Worm (Caenorhabditis elegans) whole organism, young adult: ENCODE data around the gene clc-9.

ENCODE experiments used
- B0035.1 ChIP-seq: sonication (generic microtip); optimal IDR thresholded peaks from 2 replicates; lab custom pipeline; 2016; ENCODE audit warnings: missing genetic modification characterization, mild to moderate bottlenecking, missing compliant biosample characterization, missing genotype, missing genetic modification reagents
- D2030.7 ChIP-seq: fragments of 200-800 bp; sonication (Bioruptor generic); IDR thresholded peaks from 2 replicates; pipeline ENCODE4 v1.3.6; 2022; ENCODE audit warnings: missing genetic modification reagents, missing genetic modification characterization, missing compliant biosample characterization
- F22D6.2 ChIP-seq: sonication (generic microtip); optimal IDR thresholded peaks from 2 replicates; lab custom pipeline; 2016; ENCODE audit warnings: mild to moderate bottlenecking, missing genetic modification characterization, missing compliant biosample characterization
- F39B2.1 ChIP-seq: fragments of 200-800 bp; sonication (Bioruptor generic); IDR thresholded peaks from 2 replicates; pipeline ENCODE4 v1.3.6; 2022; ENCODE audit warnings: missing genetic modification reagents, missing genetic modification characterization, missing compliant biosample characterization
- F52B5.7 ChIP-seq: sonication (generic microtip); optimal IDR thresholded peaks from 2 replicates; lab custom pipeline; 2016; ENCODE audit warnings: mild to moderate bottlenecking, missing genetic modification characterization, missing compliant biosample characterization
- F57A8.1 ChIP-seq: fragments of 200-800 bp; sonication (Bioruptor generic); optimal IDR thresholded peaks from 2 replicates; lab custom pipeline; 2018; ENCODE audit warnings: mild to moderate bottlenecking, missing genetic modification characterization, moderate library complexity, missing compliant biosample characterization
- ama-1 ChIP-seq, 3 experiments: fragments of 150-350 bp in 1 of 3; sonication (generic microtip) in 2 of 3; optimal IDR thresholded peaks; 2 replicates each; lab custom pipeline; 2014 to 2018; ENCODE audit warnings: missing biosample characterization in 2 of 3, missing genetic modification characterization in 2 of 3, missing genetic modification reagents in 2 of 3
- athp-1 ChIP-seq: sonication (generic microtip); optimal IDR thresholded peaks from 2 replicates; lab custom pipeline; 2017; ENCODE audit warnings: mild to moderate bottlenecking, missing genetic modification characterization, missing compliant biosample characterization
- attf-5 ChIP-seq: fragments of 200-800 bp; sonication (Bioruptor generic); optimal IDR thresholded peaks from 2 replicates; lab custom pipeline; 2018; ENCODE audit warnings: mild to moderate bottlenecking, missing genetic modification characterization, missing compliant biosample characterization
- ccch-3 ChIP-seq: fragments of 200-800 bp; sonication (Bioruptor generic); optimal IDR thresholded peaks from 2 replicates; lab custom pipeline; 2018; ENCODE audit warnings: mild to moderate bottlenecking, missing genetic modification characterization, missing compliant biosample characterization
- cebp-1 ChIP-seq, 2 experiments: fragments of 200-800 bp in 1 of 2; sonication (Bioruptor generic) in 1 of 2; sonication (generic microtip) in 1 of 2; IDR thresholded peaks in 1 of 2; optimal IDR thresholded peaks in 1 of 2; 2 replicates each; pipeline versions ENCODE4 v1.3.6 to Lab custom; 2017 to 2022; ENCODE audit warnings: missing compliant biosample characterization in 2 of 2, missing genetic modification characterization in 2 of 2, mild to moderate bottlenecking in 1 of 2, missing genetic modification reagents in 1 of 2, moderate library complexity in 1 of 2
- cebp-2 ChIP-seq: fragments of 200-800 bp; sonication (Bioruptor generic); IDR thresholded peaks from 2 replicates; pipeline ENCODE4 v1.3.6; 2022; ENCODE audit warnings: missing genetic modification characterization, missing compliant biosample characterization
- chd-7 ChIP-seq: sonication (generic microtip); optimal IDR thresholded peaks from 2 replicates; lab custom pipeline; 2016; ENCODE audit warnings: mild to moderate bottlenecking, missing genetic modification characterization, moderate library complexity, missing compliant biosample characterization
- die-1 ChIP-seq: sonication (generic microtip); optimal IDR thresholded peaks from 2 replicates; lab custom pipeline; 2016; ENCODE audit warnings: missing genotype, mild to moderate bottlenecking, missing genetic modification characterization, missing compliant biosample characterization
- dpl-1 ChIP-seq: fragments of 150-350 bp; optimal IDR thresholded peaks from 2 replicates; lab custom pipeline; 2014; ENCODE audit warnings: missing biosample characterization, missing genetic modification reagents, missing genetic modification characterization
- egl-44 ChIP-seq: fragments of 200-800 bp; sonication (Bioruptor generic); IDR thresholded peaks from 2 replicates; pipeline ENCODE4 v1.3.6; 2022; ENCODE audit warnings: missing genetic modification reagents, missing genetic modification characterization, missing compliant biosample characterization
- egrh-3 ChIP-seq: fragments of 200-800 bp; sonication (Bioruptor generic); IDR thresholded peaks from 2 replicates; pipeline ENCODE4 v1.3.6; 2022; ENCODE audit warnings: missing genetic modification reagents, missing genetic modification characterization, missing compliant biosample characterization
- him-1 ChIP-seq: sonication (generic microtip); optimal IDR thresholded peaks from 2 replicates; lab custom pipeline; 2016; ENCODE audit warnings: missing genotype, missing genetic modification reagents, missing genetic modification characterization, missing compliant biosample characterization
- hmg-1.2 ChIP-seq: fragments of 200-800 bp; sonication (Bioruptor generic); IDR thresholded peaks from 2 replicates; pipeline ENCODE4 v1.3.6; 2022; ENCODE audit warnings: missing genetic modification reagents, missing genetic modification characterization, missing compliant biosample characterization
- hmg-20 ChIP-seq: fragments of 200-800 bp; sonication (Bioruptor generic); IDR thresholded peaks from 2 replicates; pipeline ENCODE4 v1.3.6; 2022; ENCODE audit warnings: missing genetic modification reagents, missing genetic modification characterization, missing compliant biosample characterization
- lag-1 ChIP-seq: fragments of 200-800 bp; sonication (Bioruptor generic); IDR thresholded peaks from 2 replicates; pipeline ENCODE4 v1.3.6; 2022; ENCODE audit warnings: missing genetic modification reagents, missing genetic modification characterization, missing compliant biosample characterization
- let-607 ChIP-seq, 2 experiments: fragments of 200-800 bp in 1 of 2; sonication (Bioruptor generic) in 1 of 2; sonication (generic microtip) in 1 of 2; optimal IDR thresholded peaks; 2 replicates each; lab custom pipeline; 2016 to 2018; ENCODE audit warnings: mild to moderate bottlenecking in 2 of 2, missing compliant biosample characterization in 2 of 2, missing genetic modification characterization in 2 of 2, moderate library complexity in 2 of 2, missing genotype in 1 of 2
- lin-26 ChIP-seq: fragments of 200-800 bp; sonication (Bioruptor generic); IDR thresholded peaks from 2 replicates; pipeline ENCODE4 v1.3.6; 2022; ENCODE audit warnings: missing genetic modification reagents, missing genetic modification characterization, missing compliant biosample characterization
- madf-8 ChIP-seq: fragments of 200-800 bp; sonication (Bioruptor generic); conservative IDR thresholded peaks from 2 replicates; pipeline ENCODE4 v1.3.6; 2022; ENCODE audit warnings: missing genetic modification reagents, missing genetic modification characterization, missing compliant biosample characterization
- mcd-1 ChIP-seq: fragments of 200-800 bp; sonication (Bioruptor generic); IDR thresholded peaks from 2 replicates; pipeline ENCODE4 v1.3.6; 2022; ENCODE audit warnings: missing genetic modification reagents, missing genetic modification characterization, missing compliant biosample characterization
- nfya-1 ChIP-seq: sonication (generic microtip); optimal IDR thresholded peaks from 2 replicates; lab custom pipeline; 2017; ENCODE audit warnings: antibody characterized with exemption, missing compliant biosample characterization, missing genetic modification characterization, borderline replicate concordance; ENCODE audit not compliant: insufficient read depth
- nfya-2 ChIP-seq: fragments of 200-800 bp; sonication (Bioruptor generic); IDR thresholded peaks from 2 replicates; pipeline ENCODE4 v1.3.6; 2022; ENCODE audit warnings: missing genetic modification reagents, missing genetic modification characterization, missing compliant biosample characterization
- nhr-120 ChIP-seq: fragments of 200-800 bp; sonication (Bioruptor generic); IDR thresholded peaks from 2 replicates; pipeline ENCODE4 v1.3.6; 2022; ENCODE audit warnings: missing genetic modification characterization, missing compliant biosample characterization
- nhr-179 ChIP-seq: sonication (generic microtip); optimal IDR thresholded peaks from 2 replicates; lab custom pipeline; 2016; ENCODE audit warnings: mild to moderate bottlenecking, missing genetic modification characterization, missing compliant biosample characterization
- nhr-27 ChIP-seq: fragments of 200-800 bp; sonication (Bioruptor generic); optimal IDR thresholded peaks from 2 replicates; lab custom pipeline; 2018; ENCODE audit warnings: mild to moderate bottlenecking, missing genetic modification characterization, moderate library complexity, missing compliant biosample characterization
- pbrm-1 ChIP-seq: fragments of 200-800 bp; sonication (Bioruptor generic); IDR thresholded peaks from 2 replicates; pipeline ENCODE4 v1.3.6; 2022; ENCODE audit warnings: missing genetic modification reagents, missing genetic modification characterization, missing compliant biosample characterization
- repo-1 ChIP-seq: sonication (generic microtip); optimal IDR thresholded peaks from 2 replicates; lab custom pipeline; 2017; ENCODE audit warnings: mild to moderate bottlenecking, missing genetic modification characterization, missing compliant biosample characterization
- rpc-1 ChIP-seq, 2 experiments: fragments of 150-350 bp in 1 of 2; sonication (generic microtip) in 1 of 2; optimal IDR thresholded peaks; 2 replicates each; lab custom pipeline; 2014 to 2018; ENCODE audit warnings: missing biosample characterization in 1 of 2, missing genetic modification characterization in 1 of 2, missing genetic modification reagents in 1 of 2, missing genotype in 1 of 2
- sdz-38 ChIP-seq: sonication (generic microtip); optimal IDR thresholded peaks from 2 replicates; lab custom pipeline; 2016; ENCODE audit warnings: missing genotype, missing genetic modification characterization, missing compliant biosample characterization
- snpc-3.4 ChIP-seq: sonication (generic microtip); optimal IDR thresholded peaks from 2 replicates; lab custom pipeline; 2017; ENCODE audit warnings: missing genetic modification characterization, mild to moderate bottlenecking, missing compliant biosample characterization, antibody characterized with exemption, moderate library complexity, missing genotype, missing genetic modification reagents
- tbp1 ChIP-seq: fragments of 200-800 bp; sonication (Bioruptor generic); optimal IDR thresholded peaks from 2 replicates; lab custom pipeline; 2018; ENCODE audit warnings: mild to moderate bottlenecking, missing genetic modification characterization, missing compliant biosample characterization
- tbx-9 ChIP-seq: sonication (generic microtip); optimal IDR thresholded peaks from 2 replicates; lab custom pipeline; 2016; ENCODE audit warnings: borderline replicate concordance, missing genetic modification characterization, inconsistent platforms, missing compliant biosample characterization
- tlf-1 ChIP-seq: fragments of 200-800 bp; sonication (Bioruptor generic); optimal IDR thresholded peaks from 2 replicates; lab custom pipeline; 2018; ENCODE audit warnings: mild to moderate bottlenecking, missing genetic modification characterization, missing compliant biosample characterization
- unc-62 ChIP-seq: fragments of 150-350 bp; optimal IDR thresholded peaks from 2 replicates; lab custom pipeline; 2014; ENCODE audit warnings: missing biosample characterization, missing genetic modification reagents, missing genetic modification characterization
- ztf-22 ChIP-seq: fragments of 200-800 bp; sonication (Bioruptor generic); optimal IDR thresholded peaks from 2 replicates; lab custom pipeline; 2018; ENCODE audit warnings: mild to moderate bottlenecking, missing genetic modification characterization, moderate library complexity, missing compliant biosample characterization
- ztf-26 ChIP-seq: sonication (generic microtip); optimal IDR thresholded peaks from 2 replicates; lab custom pipeline; 2017; ENCODE audit warnings: missing genetic modification characterization, missing compliant biosample characterization
- ztf-6 ChIP-seq: fragments of 200-800 bp; sonication (Bioruptor generic); IDR thresholded peaks from 2 replicates; pipeline ENCODE4 v1.3.6; 2022; ENCODE audit warnings: missing genetic modification reagents, missing genetic modification characterization, missing compliant biosample characterization

Gene clc-9

ce11 chrIV:11110995-11111619, 1.6 kb upstream of the clc-9 start, which contains the start of gene rps-5 (continued):
- TF ChIP-seq him-1 (tag; lab: Kevin White, UChicago), result no peak
- TF ChIP-seq nhr-179 (tag; lab: Kevin White, UChicago), result no peak
- TF ChIP-seq ztf-6 (GFP tag; lab: Robert Waterston, UW), result no peak
- TF ChIP-seq B0035.1, result no peak
- TF ChIP-seq F39B2.1, result no peak
- TF ChIP-seq pbrm-1, result 0 out of 2 replicates have a peak, but pooled peaks have one; percentile 11
- TF ChIP-seq D2030.7 (GFP tag; lab: Robert Waterston, UW), result peak; percentile 52; the same call in 1 of the 2 replicates
- peak; percentile 93 for TF ChIP-seq hmg-1.2 (GFP tag; lab: Robert Waterston, UW)
- TF ChIP-seq die-1 (tag; lab: Kevin White, UChicago), result no peak
- TF ChIP-seq athp-1 (tag; lab: Kevin White, UChicago), result no peak
- TF ChIP-seq nhr-27, result no peak
- TF ChIP-seq tbp1 (GFP tag; lab: Kevin White, UChicago), result peak; percentile 34
- no peak for TF ChIP-seq tbx-9 (tag; lab: Kevin White, UChicago)
- TF ChIP-seq egl-44 (GFP tag; lab: Robert Waterston, UW), result no peak

ce11 chrIV:11111898-11112297, 843 bp upstream of the clc-9 start:
- no peak for TF ChIP-seq snpc-3.4 (tag; lab: Kevin White, UChicago)
- no peak for TF ChIP-seq nfya-1 (tag; lab: Kevin White, UChicago)
- no peak for TF ChIP-seq F22D6.2 (tag; lab: Kevin White, UChicago)
- no peak for TF ChIP-seq ztf-22 (GFP tag; lab: Kevin White, UChicago)
- no peak for TF ChIP-seq ama-1 (optimal IDR thresholded peaks at IDR 0.05; lab: Kevin White, UChicago)
- TF ChIP-seq ama-1 (GFP tag; optimal IDR thresholded peaks at IDR 0.05; lab: Kevin White, UChicago), result no peak
- no peak for TF ChIP-seq chd-7 (tag; lab: Kevin White, UChicago)
- TF ChIP-seq tlf-1 (GFP tag; lab: Kevin White, UChicago), result no peak

- TF ChIP-seq snpc-3.4 (tag; lab: Kevin White, UChicago) (no peak), madf-8 (no peak; the same call in 1 of the 2 replicates), unc-62 (peak; percentile 11), attf-5 (GFP tag; lab: Kevin White, UChicago) (peak; percentile 88), cebp-1 (GFP tag; IDR thresholded peaks at IDR 0.05; lab: Robert Waterston, UW) (0 out of 2 replicates have a peak, but pooled peaks have one; percentile 12), cebp-1 (tag; optimal IDR thresholded peaks at IDR 0.05; lab: Kevin White, UChicago) (peak; percentile 82), lag-1 (GFP tag; lab: Robert Waterston, UW) (no peak), lin-26 (peak; percentile 66; the same call in 1 of the 2 replicates), repo-1 (tag; lab: Kevin White, UChicago) (no peak), F52B5.7 (tag; lab: Kevin White, UChicago) (no peak), ccch-3 (no peak), sdz-38 (tag; lab: Kevin White, UChicago) (no peak), mcd-1 (peak; percentile 82), nhr-120 (GFP tag; lab: Robert Waterston, UW) (no peak), F57A8.1 (peak; percentile 40), egrh-3 (GFP tag; lab: Robert Waterston, UW) (peak; percentile 69), athp-1 (tag; lab: Kevin White, UChicago) (peak; percentile 22), let-607 (tag; optimal IDR thresholded peaks at IDR 0.05; lab: Kevin White, UChicago) (peak; percentile 100), F22D6.2 (tag; lab: Kevin White, UChicago) (peak; percentile 51), hmg-20 (GFP tag; lab: Robert Waterston, UW) (no peak), ztf-26 (peak; percentile 37), nfya-2 (GFP tag; lab: Robert Waterston, UW) (no peak), B0035.1 (no peak), dpl-1 (GFP tag; lab: Kevin White, UChicago) (peak; percentile 48), pbrm-1 (peak; percentile 84), cebp-2 (GFP tag; lab: Robert Waterston, UW) (no peak), rpc-1 (optimal IDR thresholded peaks at IDR 0.05; lab: Kevin White, UChicago) (no peak), rpc-1 (tag; optimal IDR thresholded peaks at IDR 0.05; lab: Kevin White, UChicago) (peak; percentile 5)
These were observed 6.2 kb downstream of the clc-9 start, which contains the start of the genes imp-2 and enpl-1 for ce11 chrIV:11118837-11119491. Gene imp-2, minus strand, starts transcription at chrIV:11118887. Gene enpl-1, plus strand, starts transcription at chrIV:11119298.
